Worm (Caenorhabditis elegans) whole organism, young adult: ENCODE results near the gene T16G12.3.

Experiments used
- D2030.7 ChIP-seq: fragments of 200-800 bp; sonication (Bioruptor generic); IDR thresholded peaks from 2 replicates; pipeline ENCODE4 v1.3.6; 2022; ENCODE audit warnings: missing genetic modification reagents, missing genetic modification characterization, missing compliant biosample characterization
- F22D6.2 ChIP-seq: sonication (generic microtip); optimal IDR thresholded peaks from 2 replicates; lab custom pipeline; 2016; ENCODE audit warnings: mild to moderate bottlenecking, missing genetic modification characterization, missing compliant biosample characterization
- F33H1.4 ChIP-seq: fragments of 200-800 bp; sonication (Bioruptor generic); IDR thresholded peaks from 2 replicates; pipeline ENCODE4 v1.3.6; 2022; ENCODE audit warnings: missing genetic modification reagents, missing genetic modification characterization, missing compliant biosample characterization
- F49E8.2 ChIP-seq: sonication (generic microtip); optimal IDR thresholded peaks from 3 replicates; lab custom pipeline; 2017; ENCODE audit warnings: missing genetic modification characterization, mild to moderate bottlenecking, missing compliant biosample characterization, antibody characterized with exemption, moderate library complexity; ENCODE audit not compliant: insufficient read depth
- K11D2.4 ChIP-seq: fragments of 200-800 bp; sonication (Bioruptor generic); IDR thresholded peaks from 2 replicates; pipeline ENCODE4 v1.3.6; 2022; ENCODE audit warnings: missing genetic modification reagents, missing genetic modification characterization, missing compliant biosample characterization
- T07F8.4 ChIP-seq: sonication (generic microtip); optimal IDR thresholded peaks from 2 replicates; lab custom pipeline; 2016; ENCODE audit warnings: mild to moderate bottlenecking, missing genetic modification characterization, moderate library complexity, missing compliant biosample characterization
- Y53F4B.3 ChIP-seq: fragments of 200-800 bp; sonication (Bioruptor generic); IDR thresholded peaks from 2 replicates; pipeline ENCODE4 v1.3.6; 2022; ENCODE audit warnings: missing genetic modification reagents, missing genetic modification characterization, missing compliant biosample characterization
- Y53G8AR.9 ChIP-seq: fragments of 200-800 bp; sonication (Bioruptor generic); conservative IDR thresholded peaks from 2 replicates; pipeline ENCODE4 v1.3.6; 2022; ENCODE audit warnings: missing genetic modification reagents, missing genetic modification characterization, missing compliant biosample characterization
- Y67H2A.10 ChIP-seq: fragments of 200-800 bp; sonication (Bioruptor generic); conservative IDR thresholded peaks from 2 replicates; pipeline ENCODE4 v1.3.6; 2022; ENCODE audit warnings: missing genetic modification reagents, missing genetic modification characterization, missing compliant biosample characterization
- Y79H2A.3 ChIP-seq: fragments of 200-800 bp; sonication (Bioruptor generic); conservative IDR thresholded peaks from 2 replicates; pipeline ENCODE4 v1.3.6; 2022; ENCODE audit warnings: missing genetic modification reagents, missing genetic modification characterization, missing compliant biosample characterization
- Y95B8A.8 ChIP-seq: fragments of 200-800 bp; sonication (Bioruptor generic); IDR thresholded peaks from 2 replicates; pipeline ENCODE4 v1.3.6; 2022; ENCODE audit warnings: missing genetic modification reagents, missing genetic modification characterization, missing compliant biosample characterization
- ZK185.1 ChIP-seq: sonication (generic microtip); optimal IDR thresholded peaks from 2 replicates; lab custom pipeline; 2016; ENCODE audit warnings: mild to moderate bottlenecking, missing genetic modification characterization, missing compliant biosample characterization; ENCODE audit not compliant: poor library complexity, severe bottlenecking
- atf-7 ChIP-seq: sonication (generic microtip); optimal IDR thresholded peaks from 2 replicates; lab custom pipeline; 2017; ENCODE audit warnings: mild to moderate bottlenecking, missing genetic modification characterization, missing compliant biosample characterization
- attf-5 ChIP-seq: fragments of 200-800 bp; sonication (Bioruptor generic); optimal IDR thresholded peaks from 2 replicates; lab custom pipeline; 2018; ENCODE audit warnings: mild to moderate bottlenecking, missing genetic modification characterization, missing compliant biosample characterization
- ceh-100 ChIP-seq: fragments of 200-800 bp; sonication (Bioruptor generic); IDR thresholded peaks from 2 replicates; pipeline ENCODE4 v1.3.6; 2022; ENCODE audit warnings: missing genetic modification reagents, missing genetic modification characterization, missing compliant biosample characterization
- ceh-40 ChIP-seq: fragments of 200-800 bp; sonication (Bioruptor generic); IDR thresholded peaks from 2 replicates; pipeline ENCODE4 v1.3.6; 2022; ENCODE audit warnings: missing genetic modification characterization, missing compliant biosample characterization
- ceh-91 ChIP-seq: fragments of 200-800 bp; sonication (Bioruptor generic); IDR thresholded peaks from 2 replicates; pipeline ENCODE4 v1.3.6; 2022; ENCODE audit warnings: missing genetic modification reagents, missing genetic modification characterization, missing compliant biosample characterization
- chd-7 ChIP-seq: sonication (generic microtip); optimal IDR thresholded peaks from 2 replicates; lab custom pipeline; 2016; ENCODE audit warnings: mild to moderate bottlenecking, missing genetic modification characterization, moderate library complexity, missing compliant biosample characterization
- efl-1 ChIP-seq: fragments of 150-350 bp; optimal IDR thresholded peaks from 2 replicates; lab custom pipeline; 2014; ENCODE audit warnings: missing biosample characterization, missing genetic modification reagents, missing genetic modification characterization
- ekl-4 ChIP-seq: fragments of 200-800 bp; sonication (Bioruptor generic); IDR thresholded peaks from 2 replicates; pipeline ENCODE4 v1.3.6; 2022; ENCODE audit warnings: missing genetic modification reagents, missing genetic modification characterization, missing compliant biosample characterization
- hmg-20 ChIP-seq: fragments of 200-800 bp; sonication (Bioruptor generic); IDR thresholded peaks from 2 replicates; pipeline ENCODE4 v1.3.6; 2022; ENCODE audit warnings: missing genetic modification reagents, missing genetic modification characterization, missing compliant biosample characterization
- hrde-1 ChIP-seq: sonication (generic microtip); optimal IDR thresholded peaks from 2 replicates; lab custom pipeline; 2016; ENCODE audit warnings: missing genetic modification characterization, mild to moderate bottlenecking, missing compliant biosample characterization, moderate library complexity, missing genotype, missing genetic modification reagents, borderline replicate concordance
- hsf-1 ChIP-seq: fragments of 200-800 bp; sonication (Bioruptor generic); IDR thresholded peaks from 2 replicates; pipeline ENCODE4 v1.3.6; 2022; ENCODE audit warnings: missing genetic modification reagents, missing genetic modification characterization, missing compliant biosample characterization
- lin-26 ChIP-seq: fragments of 200-800 bp; sonication (Bioruptor generic); IDR thresholded peaks from 2 replicates; pipeline ENCODE4 v1.3.6; 2022; ENCODE audit warnings: missing genetic modification reagents, missing genetic modification characterization, missing compliant biosample characterization
- lin-35 ChIP-seq, 3 experiments: fragments of 150-350 bp in 2 of 3; sonication (generic microtip) in 1 of 3; optimal IDR thresholded peaks; 2 replicates each; lab custom pipeline; 2014 to 2018; ENCODE audit warnings: missing biosample characterization in 3 of 3, missing genetic modification characterization in 3 of 3, missing genetic modification reagents in 3 of 3
- lsl-1 ChIP-seq: fragments of 200-800 bp; sonication (Bioruptor generic); optimal IDR thresholded peaks from 2 replicates; lab custom pipeline; 2018; ENCODE audit warnings: mild to moderate bottlenecking, missing genetic modification characterization, moderate library complexity, missing compliant biosample characterization
- madf-10 ChIP-seq: sonication (generic microtip); optimal IDR thresholded peaks from 2 replicates; lab custom pipeline; 2016; ENCODE audit warnings: mild to moderate bottlenecking, missing genetic modification characterization, missing compliant biosample characterization
- madf-6 ChIP-seq: fragments of 200-800 bp; sonication (Bioruptor generic); IDR thresholded peaks from 2 replicates; pipeline ENCODE4 v1.3.6; 2022; ENCODE audit warnings: missing genetic modification reagents, missing genetic modification characterization, missing compliant biosample characterization
- mcd-1 ChIP-seq: fragments of 200-800 bp; sonication (Bioruptor generic); IDR thresholded peaks from 2 replicates; pipeline ENCODE4 v1.3.6; 2022; ENCODE audit warnings: missing genetic modification reagents, missing genetic modification characterization, missing compliant biosample characterization
- mel-28 ChIP-seq: sonication (generic microtip); optimal IDR thresholded peaks from 2 replicates; lab custom pipeline; 2016; ENCODE audit warnings: borderline replicate concordance, mild to moderate bottlenecking, missing genetic modification characterization, missing compliant biosample characterization
- mxl-1 ChIP-seq: sonication (generic microtip); optimal IDR thresholded peaks from 2 replicates; lab custom pipeline; 2016; ENCODE audit warnings: missing genetic modification characterization, missing compliant biosample characterization
- nfyb-1 ChIP-seq: fragments of 200-800 bp; sonication (Bioruptor generic); IDR thresholded peaks from 2 replicates; pipeline ENCODE4 v1.3.6; 2022; ENCODE audit warnings: missing genetic modification reagents, missing genetic modification characterization, missing compliant biosample characterization
- pbrm-1 ChIP-seq: fragments of 200-800 bp; sonication (Bioruptor generic); IDR thresholded peaks from 2 replicates; pipeline ENCODE4 v1.3.6; 2022; ENCODE audit warnings: missing genetic modification reagents, missing genetic modification characterization, missing compliant biosample characterization
- snpc-1.1 ChIP-seq: sonication (generic microtip); optimal IDR thresholded peaks from 2 replicates; lab custom pipeline; 2017; ENCODE audit warnings: missing genetic modification characterization, mild to moderate bottlenecking, missing compliant biosample characterization, antibody characterized with exemption, moderate library complexity, missing genotype, missing genetic modification reagents; ENCODE audit not compliant: insufficient read depth
- somi-1 ChIP-seq: fragments of 200-800 bp; sonication (Bioruptor generic); optimal IDR thresholded peaks from 2 replicates; lab custom pipeline; 2018; ENCODE audit warnings: mild to moderate bottlenecking, missing genetic modification characterization, missing compliant biosample characterization
- sptf-2 ChIP-seq: fragments of 200-800 bp; sonication (Bioruptor generic); optimal IDR thresholded peaks from 2 replicates; lab custom pipeline; 2018; ENCODE audit warnings: mild to moderate bottlenecking, missing genetic modification characterization, missing compliant biosample characterization
- tlf-1 ChIP-seq: fragments of 200-800 bp; sonication (Bioruptor generic); optimal IDR thresholded peaks from 2 replicates; lab custom pipeline; 2018; ENCODE audit warnings: mild to moderate bottlenecking, missing genetic modification characterization, missing compliant biosample characterization
- unc-62 ChIP-seq: fragments of 150-350 bp; optimal IDR thresholded peaks from 2 replicates; lab custom pipeline; 2014; ENCODE audit warnings: missing biosample characterization, missing genetic modification reagents, missing genetic modification characterization
- ztf-18 ChIP-seq: sonication (generic microtip); optimal IDR thresholded peaks from 2 replicates; lab custom pipeline; 2016; ENCODE audit warnings: missing genotype, mild to moderate bottlenecking, missing genetic modification characterization, missing compliant biosample characterization
- ztf-25 ChIP-seq: fragments of 200-800 bp; sonication (Bioruptor generic); IDR thresholded peaks from 2 replicates; pipeline ENCODE4 v1.3.6; 2022; ENCODE audit warnings: missing genetic modification reagents, missing genetic modification characterization, missing compliant biosample characterization

The T16G12.3 gene

ce11 chrIII:10096525-10096972, 46.1 kb downstream of the T16G12.3 start (continued):
- peak; percentile 56 for TF ChIP-seq tlf-1 (GFP tag; lab: Kevin White, UChicago)
- peak; percentile 63 for TF ChIP-seq ztf-18 (tag; lab: Kevin White, UChicago)
- peak; percentile 60; the same call in 1 of the 2 replicates for TF ChIP-seq pbrm-1 (GFP tag; lab: Robert Waterston, UW)
- TF ChIP-seq attf-5 (GFP tag; lab: Kevin White, UChicago), result peak; percentile 95
- TF ChIP-seq chd-7, result peak; percentile 79
- peak; percentile 60; the same call in 1 of the 2 replicates for TF ChIP-seq Y53G8AR.9 (GFP tag; lab: Robert Waterston, UW)
- peak; percentile 63 for TF ChIP-seq atf-7 (tag; lab: Kevin White, UChicago)
- no peak for TF ChIP-seq Y79H2A.3
- no peak for TF ChIP-seq mel-28 (tag; lab: Kevin White, UChicago)
- TF ChIP-seq somi-1 (GFP tag; lab: Kevin White, UChicago), result peak; percentile 71
- TF ChIP-seq nfyb-1 (GFP tag; lab: Robert Waterston, UW), result peak; percentile 91
- no peak for TF ChIP-seq ceh-100
- no peak for TF ChIP-seq D2030.7 (GFP tag; lab: Robert Waterston, UW)
- TF ChIP-seq K11D2.4 (GFP tag; lab: Robert Waterston, UW), result peak; percentile 53; the same call in 1 of the 2 replicates
- TF ChIP-seq sptf-2, result no peak
- TF ChIP-seq mcd-1 (GFP tag; lab: Robert Waterston, UW), result peak; percentile 73
- TF ChIP-seq Y53F4B.3 (GFP tag; lab: Robert Waterston, UW), result no peak
- no peak for TF ChIP-seq hrde-1 (tag; lab: Kevin White, UChicago)
- no peak for TF ChIP-seq ceh-91
- TF ChIP-seq snpc-1.1, result no peak
- no peak for TF ChIP-seq F22D6.2 (tag; lab: Kevin White, UChicago)
- peak; percentile 70 for TF ChIP-seq ekl-4 (GFP tag; lab: Robert Waterston, UW)
- peak; percentile 61; the same call in 1 of the 2 replicates for TF ChIP-seq lin-26 (GFP tag; lab: Robert Waterston, UW)
- TF ChIP-seq hsf-1, result no peak
- no peak for TF ChIP-seq Y67H2A.10 (GFP tag; lab: Robert Waterston, UW)
- TF ChIP-seq madf-10 (tag; lab: Kevin White, UChicago), result peak; percentile 54
- TF ChIP-seq F49E8.2 (tag; lab: Kevin White, UChicago), result no peak
- TF ChIP-seq, all 124 proteins: peak for 39

- no peak for TF ChIP-seq mel-28 (tag; lab: Kevin White, UChicago)
- TF ChIP-seq, all 124 proteins: peak for 0
Measured at ce11 chrIII:10097981-10098380, 47.6 kb downstream of the T16G12.3 start, which contains the start of gene spop-1. spop-1 (minus strand) TSS chrIII:10098081.

ce11 chrIII:10101352-10101751, 50.9 kb downstream of the T16G12.3 start, which contains the start of gene kel-10:
kel-10 (minus strand) TSS chrIII:10101452.
- TF ChIP-seq hmg-20 (no peak), unc-62 (GFP tag; lab: Kevin White, UChicago) (no peak), ZK185.1 (tag; lab: Kevin White, UChicago) (no peak), Y95B8A.8 (GFP tag; lab: Robert Waterston, UW) (no peak), lin-35 (GFP tag; optimal IDR thresholded peaks at IDR 0.05; lab: Kevin White, UChicago) (no peak), ceh-40 (GFP tag; lab: Robert Waterston, UW) (no peak), lsl-1 (no peak), F33H1.4 (GFP tag; lab: Robert Waterston, UW) (no peak), mxl-1 (tag; lab: Kevin White, UChicago) (no peak), madf-6 (GFP tag; lab: Robert Waterston, UW) (no peak), ztf-25 (GFP tag; lab: Robert Waterston, UW) (no peak), ekl-4 (GFP tag; lab: Robert Waterston, UW) (no peak), madf-10 (tag; lab: Kevin White, UChicago) (no peak), efl-1 (no peak), F22D6.2 (tag; lab: Kevin White, UChicago) (no peak), T07F8.4 (tag; lab: Kevin White, UChicago) (no peak)
